Fruit fly (Drosophila melanogaster): Measurements from ENCODE around the gene Mulk.

Gene Mulk

dm6 chr2L:10298306-10298705 lies 28.5 kb downstream of the Mulk start (continued):
- TF ChIP-seq NC2β (GFP tag; optimal IDR thresholded peaks at IDR 0.05) (peak; percentile 23), gfzf (GFP tag; optimal IDR thresholded peaks at IDR 0.05) (peak; percentile 13), CG33213 (GFP tag; optimal IDR thresholded peaks at IDR 0.05) (peak; percentile 5), Opbp (GFP tag; IDR thresholded peaks at IDR 0.05; ENCODE audit: partially characterized antibody) (peak; percentile 90; the same call in 2 of the 3 replicates), grau (tag; optimal IDR thresholded peaks at IDR 0.05) (peak; percentile 24), CG17802 (tag; optimal IDR thresholded peaks at IDR 0.05) (no peak), HLH3B (GFP tag; IDR thresholded peaks at IDR 0.05) (0 out of 2 replicates have a peak, but pooled peaks have one; percentile 15), Bgb (GFP tag; IDR thresholded peaks at IDR 0.05; ENCODE audit: partially characterized antibody) (peak; percentile 73), Eip74EF (GFP tag; optimal IDR thresholded peaks at IDR 0.05) (peak in 1 of 2 experiments; percentile 79), CG15601 (tag; optimal IDR thresholded peaks at IDR 0.05) (peak; percentile 22), CG6791 (GFP tag; IDR thresholded peaks at IDR 0.05; ENCODE audit: partially characterized antibody) (peak; percentile 92), nerfin-1 (tag; optimal IDR thresholded peaks at IDR 0.05) (peak; percentile 31), inv (GFP tag; IDR thresholded peaks at IDR 0.05; ENCODE audit: partially characterized antibody) (peak; percentile 35), Dref (GFP tag; IDR thresholded peaks at IDR 0.05) (peak; percentile 37; the same call in 1 of the 2 replicates), CTCF (GFP tag; optimal IDR thresholded peaks at IDR 0.05) (peak; percentile 20), CG12155 (GFP tag; optimal IDR thresholded peaks at IDR 0.05) (peak; percentile 91), stwl (tag; optimal IDR thresholded peaks at IDR 0.05) (peak; percentile 92), Med (GFP tag) (peak; percentile 81), CG10431 (GFP tag; optimal IDR thresholded peaks at IDR 0.05) (no peak), CG4820 (GFP tag; optimal IDR thresholded peaks at IDR 0.05) (peak; percentile 5), CG2712 (tag; optimal IDR thresholded peaks at IDR 0.05) (peak; percentile 26), CG17912 (GFP tag; optimal IDR thresholded peaks at IDR 0.05) (peak; percentile 61), CG8924 (tag; optimal IDR thresholded peaks at IDR 0.05) (peak; percentile 0), tna (GFP tag; IDR thresholded peaks at IDR 0.05; ENCODE audit: partially characterized antibody) (peak; percentile 60), MBD-R2 (GFP tag; IDR thresholded peaks at IDR 0.05) (peak; percentile 85), CG18011 (GFP tag; optimal IDR thresholded peaks at IDR 0.05) (peak; percentile 97), Dp (GFP tag; optimal IDR thresholded peaks at IDR 0.05) (peak; percentile 31), Blimp-1 (GFP tag; optimal IDR thresholded peaks at IDR 0.05) (no peak), CG7839 (tag; optimal IDR thresholded peaks at IDR 0.05) (peak; percentile 24), luna (GFP tag; optimal IDR thresholded peaks at IDR 0.05) (peak; percentile 28), Nf-YC (tag; optimal IDR thresholded peaks at IDR 0.05) (peak; percentile 71), CG34224 (GFP tag; IDR thresholded peaks at IDR 0.05; ENCODE audit: partially characterized antibody) (peak; percentile 57; the same call in 1 of the 3 replicates), her (GFP tag; optimal IDR thresholded peaks at IDR 0.05) (peak; percentile 16), Mad (GFP tag; optimal IDR thresholded peaks at IDR 0.05) (no peak), sug (tag; optimal IDR thresholded peaks at IDR 0.05) (peak; percentile 42), hth (optimal IDR thresholded peaks at IDR 0.05) (no peak), Ets97D (GFP tag; optimal IDR thresholded peaks at IDR 0.05) (peak; percentile 49), CG10979 (tag; optimal IDR thresholded peaks at IDR 0.05) (peak; percentile 7), CG1529 (GFP tag; optimal IDR thresholded peaks at IDR 0.05) (no peak), YL-1 (GFP tag; optimal IDR thresholded peaks at IDR 0.05) (peak; percentile 57), CG13287 (GFP tag; IDR thresholded peaks at IDR 0.05; ENCODE audit: partially characterized antibody) (peak; percentile 64), CG9437 (GFP tag; optimal IDR thresholded peaks at IDR 0.05) (peak; percentile 54), sd (tag; optimal IDR thresholded peaks at IDR 0.05) (peak; percentile 95), CG31365 (tag; optimal IDR thresholded peaks at IDR 0.05) (peak; percentile 98), MESR4 (GFP tag; optimal IDR thresholded peaks at IDR 0.05) (peak; percentile 25), repo (GFP tag; optimal IDR thresholded peaks at IDR 0.05) (no peak), Dbx (GFP tag; IDR thresholded peaks at IDR 0.05) (0 out of 3 replicates have a peak, but pooled peaks have one; percentile 30), fd102C (GFP tag; optimal IDR thresholded peaks at IDR 0.05) (no peak), CoRest (tag; optimal IDR thresholded peaks at IDR 0.05) (peak; percentile 51)

Data from whole organism, embryonic.